Worm (Caenorhabditis elegans) whole organism, mixed stage, embryonic: Measurements from ENCODE around the gene gst-13.

Experiments
- ceh-39 ChIP-seq: fragments of 150-350 bp; optimal IDR thresholded peaks from 2 replicates; lab custom pipeline; 2014; ENCODE audit warnings: missing biosample characterization, missing genetic modification characterization
- ces-1 ChIP-seq: fragments of 150-350 bp; optimal IDR thresholded peaks from 2 replicates; lab custom pipeline; 2014; ENCODE audit warnings: missing biosample characterization, missing genetic modification reagents, missing genetic modification characterization
- mep-1 ChIP-seq: fragments of 150-350 bp; optimal IDR thresholded peaks from 2 replicates; lab custom pipeline; 2017; ENCODE audit warnings: missing biosample characterization, missing genetic modification reagents, missing genetic modification characterization, inconsistent platforms
- nhr-12 ChIP-seq: fragments of 150-350 bp; optimal IDR thresholded peaks from 2 replicates; lab custom pipeline; 2014; ENCODE audit warnings: missing biosample characterization, missing genetic modification characterization
- nhr-2 ChIP-seq: fragments of 150-350 bp; optimal IDR thresholded peaks from 2 replicates; lab custom pipeline; 2014; ENCODE audit warnings: missing biosample characterization, missing genetic modification characterization
- nhr-76 ChIP-seq: sonication (generic microtip); optimal IDR thresholded peaks from 2 replicates; lab custom pipeline; 2017; ENCODE audit warnings: missing biosample characterization, missing genetic modification characterization
- pha-4 ChIP-seq: fragments of 150-350 bp; optimal IDR thresholded peaks from 2 replicates; lab custom pipeline; 2018; ENCODE audit warnings: missing biosample characterization, missing genetic modification reagents, missing genetic modification characterization
- snpc-4 ChIP-seq: fragments of 150-350 bp; optimal IDR thresholded peaks from 2 replicates; lab custom pipeline; 2014; ENCODE audit warnings: missing biosample characterization, missing genetic modification characterization
- unc-120 ChIP-seq: sonication (generic microtip); optimal IDR thresholded peaks from 2 replicates; lab custom pipeline; 2017; ENCODE audit warnings: missing genetic modification characterization, missing compliant biosample characterization; ENCODE audit not compliant: poor library complexity, severe bottlenecking
- unc-39 ChIP-seq: fragments of 150-350 bp; optimal IDR thresholded peaks from 2 replicates; lab custom pipeline; 2014; ENCODE audit warnings: missing biosample characterization, missing genetic modification characterization
- unc-62 ChIP-seq: fragments of 150-350 bp; optimal IDR thresholded peaks from 2 replicates; lab custom pipeline; 2014; ENCODE audit warnings: missing biosample characterization, missing genetic modification reagents, missing genetic modification characterization

- TF ChIP-seq nhr-2, result no peak
- TF ChIP-seq nhr-12, result no peak
- TF ChIP-seq snpc-4, result no peak
- no peak for TF ChIP-seq ceh-39 (tag; lab: Kevin White, UChicago)
- TF ChIP-seq pha-4 (tag; lab: Kevin White, UChicago), result no peak
- TF ChIP-seq unc-39, result no peak
- TF ChIP-seq ces-1 (GFP tag; lab: Kevin White, UChicago), result no peak
- TF ChIP-seq unc-120 (tag; lab: Kevin White, UChicago), result no peak
- TF ChIP-seq mep-1 (tag; lab: Kevin White, UChicago), result no peak
- no peak for TF ChIP-seq unc-62 (GFP tag; lab: Kevin White, UChicago)
- no peak for TF ChIP-seq nhr-76 (tag; lab: Kevin White, UChicago)
Observed at ce11 chrII:9258566-9258965, 27.3 kb downstream of the gst-13 start.
